Worm (Caenorhabditis elegans): Measurements from ENCODE around the gene col-123.
A peak's percentile ranks its signal among the peaks of the same experiment; 100 is the strongest.

The col-123 gene

ce11 chrIV:9857952-9858488, 36.3 kb downstream of the col-123 start, which contains the start of gene npp-1:
TSS of gene npp-1 (plus strand) at chrIV:9858488.
- TF ChIP-seq unc-120 (tag; optimal IDR thresholded peaks at IDR 0.05; ENCODE audit: poor library complexity, severe bottlenecking) (no peak), ceh-83 (GFP tag; optimal IDR thresholded peaks at IDR 0.05) (no peak), bed-3 (GFP tag; optimal IDR thresholded peaks at IDR 0.05) (no peak), ceh-39 (tag; optimal IDR thresholded peaks at IDR 0.05) (peak; percentile 67), lsy-2 (tag; optimal IDR thresholded peaks at IDR 0.05) (peak; percentile 21), sptf-1 (tag; optimal IDR thresholded peaks at IDR 0.05) (no peak), cnd-1 (tag; optimal IDR thresholded peaks at IDR 0.05) (no peak), pha-4 (tag; optimal IDR thresholded peaks at IDR 0.05) (no peak), ceh-43 (GFP tag; optimal IDR thresholded peaks at IDR 0.05) (no peak), mep-1 (tag; optimal IDR thresholded peaks at IDR 0.05) (peak; percentile 64), M03D4.4 (tag; optimal IDR thresholded peaks at IDR 0.05) (no peak), snpc-4 (tag; optimal IDR thresholded peaks at IDR 0.05) (no peak), tbx-8 (GFP tag; optimal IDR thresholded peaks at IDR 0.05) (no peak), drap-1 (GFP tag; optimal IDR thresholded peaks at IDR 0.05) (no peak), zip-8 (tag; optimal IDR thresholded peaks at IDR 0.05) (no peak), hlh-1 (tag; optimal IDR thresholded peaks at IDR 0.05) (no peak), flh-1 (GFP tag; optimal IDR thresholded peaks at IDR 0.05) (no peak), nhr-2 (tag; optimal IDR thresholded peaks at IDR 0.05) (no peak), ham-2 (GFP tag; optimal IDR thresholded peaks at IDR 0.05) (no peak), lin-32 (GFP tag; optimal IDR thresholded peaks at IDR 0.05) (no peak), unc-39 (tag; optimal IDR thresholded peaks at IDR 0.05) (no peak)

- TF ChIP-seq ham-2 (GFP tag; optimal IDR thresholded peaks at IDR 0.05) (no peak), ceh-43 (GFP tag; optimal IDR thresholded peaks at IDR 0.05) (no peak), M03D4.4 (tag; optimal IDR thresholded peaks at IDR 0.05) (no peak), ces-1 (GFP tag; optimal IDR thresholded peaks at IDR 0.05) (no peak), blmp-1 (tag; optimal IDR thresholded peaks at IDR 0.05) (no peak), sptf-1 (tag; optimal IDR thresholded peaks at IDR 0.05) (no peak), nhr-2 (tag; optimal IDR thresholded peaks at IDR 0.05) (no peak), tbx-8 (GFP tag; optimal IDR thresholded peaks at IDR 0.05) (no peak), pha-4 (tag; optimal IDR thresholded peaks at IDR 0.05) (no peak), elt-1 (tag; optimal IDR thresholded peaks at IDR 0.05; ENCODE audit: borderline replicate concordance, insufficient read depth) (no peak), nhr-76 (tag; optimal IDR thresholded peaks at IDR 0.05) (no peak), ceh-83 (GFP tag; optimal IDR thresholded peaks at IDR 0.05) (no peak), unc-62 (GFP tag; optimal IDR thresholded peaks at IDR 0.05) (no peak), cnd-1 (tag; optimal IDR thresholded peaks at IDR 0.05) (no peak), mab-5 (tag; optimal IDR thresholded peaks at IDR 0.05) (no peak), unc-39 (tag; optimal IDR thresholded peaks at IDR 0.05) (no peak), hlh-1 (tag; optimal IDR thresholded peaks at IDR 0.05) (no peak), nhr-237 (tag; optimal IDR thresholded peaks at IDR 0.05) (no peak), elt-3 (tag; optimal IDR thresholded peaks at IDR 0.05) (no peak)
Observed at ce11 chrIV:9858970-9859369, 37.2 kb downstream of the col-123 start.

ce11 chrIV:9861921-9862320, 40.2 kb downstream of the col-123 start, which contains the start of gene K07F5.14:
TSS of gene K07F5.14 (plus strand) at chrIV:9862221.
- TF ChIP-seq ces-1 (GFP tag; optimal IDR thresholded peaks at IDR 0.05) = no peak
- no peak for TF ChIP-seq drap-1 (GFP tag; optimal IDR thresholded peaks at IDR 0.05)
- no peak for TF ChIP-seq hlh-1 (tag; optimal IDR thresholded peaks at IDR 0.05)
- no peak for TF ChIP-seq blmp-1 (tag; optimal IDR thresholded peaks at IDR 0.05)
- TF ChIP-seq elt-1 (tag; optimal IDR thresholded peaks at IDR 0.05; ENCODE audit: borderline replicate concordance, insufficient read depth) = no peak
- no peak for TF ChIP-seq nhr-2 (tag; optimal IDR thresholded peaks at IDR 0.05)
- no peak for TF ChIP-seq mls-2 (tag; optimal IDR thresholded peaks at IDR 0.05)
- TF ChIP-seq flh-1 (GFP tag; optimal IDR thresholded peaks at IDR 0.05) = no peak
- no peak for TF ChIP-seq unc-39 (tag; optimal IDR thresholded peaks at IDR 0.05)
- no peak for TF ChIP-seq nhr-237 (tag; optimal IDR thresholded peaks at IDR 0.05)
- TF ChIP-seq zip-8 (tag; optimal IDR thresholded peaks at IDR 0.05) = no peak
- TF ChIP-seq sptf-1 (tag; optimal IDR thresholded peaks at IDR 0.05) = no peak

DNA sequence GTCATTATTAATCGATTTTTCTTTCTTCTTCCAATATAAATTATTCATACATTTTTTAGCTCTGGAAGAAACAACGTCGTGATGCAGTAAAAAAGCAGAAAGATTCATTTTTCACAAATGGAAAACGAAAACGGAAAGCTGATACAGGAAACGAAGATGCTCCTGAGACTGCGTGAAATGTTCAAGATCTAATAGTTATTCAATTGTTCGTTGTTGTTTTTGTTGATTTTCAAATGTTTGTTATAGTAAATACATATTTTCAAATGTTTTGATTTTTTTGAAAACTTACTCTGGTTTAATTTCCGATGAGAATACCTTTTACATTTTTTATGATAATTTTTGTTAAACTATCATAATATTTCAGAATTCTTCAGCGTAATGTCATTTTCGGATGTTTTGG, 42.1 kb downstream of the col-123 start, which contains the start of gene K07F5.16:
TSS of gene K07F5.16 (plus strand) at position 301 of the 400 bp plus-strand sequence.
- no peak for TF ChIP-seq sem-2 (GFP tag; optimal IDR thresholded peaks at IDR 0.05)
- no peak for TF ChIP-seq elt-1 (tag; optimal IDR thresholded peaks at IDR 0.05; ENCODE audit: borderline replicate concordance, insufficient read depth)
- TF ChIP-seq bed-3 (GFP tag; optimal IDR thresholded peaks at IDR 0.05) = no peak
- TF ChIP-seq hlh-1 (tag; optimal IDR thresholded peaks at IDR 0.05) = no peak
- TF ChIP-seq nhr-12 (tag; optimal IDR thresholded peaks at IDR 0.05) = no peak
- TF ChIP-seq sptf-1 (tag; optimal IDR thresholded peaks at IDR 0.05) = no peak
- no peak for TF ChIP-seq nhr-76 (tag; optimal IDR thresholded peaks at IDR 0.05)
- no peak for TF ChIP-seq lin-13 (tag; optimal IDR thresholded peaks at IDR 0.05)
- no peak for TF ChIP-seq lsy-2 (tag; optimal IDR thresholded peaks at IDR 0.05)
- no peak for TF ChIP-seq mls-2 (tag; optimal IDR thresholded peaks at IDR 0.05)
- TF ChIP-seq unc-62 (GFP tag; optimal IDR thresholded peaks at IDR 0.05) = no peak
